Fruit fly (Drosophila melanogaster): ENCODE results near the gene msk.

Gene msk

dm6 chr3L:8153206-8153996 is 37.4 kb downstream of the msk start (continued):
- TF ChIP-seq CG13894 (tag; optimal IDR thresholded peaks at IDR 0.05) (no peak), CG17385 (GFP tag; optimal IDR thresholded peaks at IDR 0.05) (peak; percentile 66), CG9932 (GFP tag; IDR thresholded peaks at IDR 0.05) (peak; percentile 30; the same call in 1 of the 2 replicates), CG14014 (GFP tag; IDR thresholded peaks at IDR 0.05) (0 out of 2 replicates have a peak, but pooled peaks have one; percentile 31), Dll (GFP tag; IDR thresholded peaks at IDR 0.05; ENCODE audit: partially characterized antibody) (no peak), Dip3 (GFP tag; optimal IDR thresholded peaks at IDR 0.05) (no peak), zen2 (GFP tag; IDR thresholded peaks at IDR 0.05; ENCODE audit: partially characterized antibody) (no peak), CG10267 (tag; optimal IDR thresholded peaks at IDR 0.05) (peak; percentile 35), Asciz (GFP tag; optimal IDR thresholded peaks at IDR 0.05) (peak; percentile 65), slbo (GFP tag; IDR thresholded peaks at IDR 0.05) (peak; percentile 51), lola (GFP tag; optimal IDR thresholded peaks at IDR 0.05) (no peak), CG11696 (GFP tag; IDR thresholded peaks at IDR 0.05) (no peak), Fer2 (tag; optimal IDR thresholded peaks at IDR 0.05) (no peak), al (GFP tag; IDR thresholded peaks at IDR 0.05) (no peak), slou (GFP tag; optimal IDR thresholded peaks at IDR 0.05) (no peak), CG16813 (GFP tag; IDR thresholded peaks at IDR 0.05; ENCODE audit: partially characterized antibody) (no peak), ems (GFP tag; optimal IDR thresholded peaks at IDR 0.05) (peak; percentile 12), CG2120 (GFP tag; optimal IDR thresholded peaks at IDR 0.05) (no peak), bbx (GFP tag; IDR thresholded peaks at IDR 0.05; ENCODE audit: partially characterized antibody) (no peak), Hsf (GFP tag; optimal IDR thresholded peaks at IDR 0.05) (peak; percentile 44), scrt (GFP tag; optimal IDR thresholded peaks at IDR 0.05) (peak; percentile 32), sqz (GFP tag; optimal IDR thresholded peaks at IDR 0.05) (peak; percentile 27), CG32772 (GFP tag; IDR thresholded peaks at IDR 0.05) (peak; percentile 57), Ravus (GFP tag; IDR thresholded peaks at IDR 0.05) (no peak), CG4282 (GFP tag; optimal IDR thresholded peaks at IDR 0.05) (no peak), repo (GFP tag; optimal IDR thresholded peaks at IDR 0.05) (no peak), ro (GFP tag; IDR thresholded peaks at IDR 0.05) (no peak), YL-1 (GFP tag; optimal IDR thresholded peaks at IDR 0.05) (no peak), pros (GFP tag; optimal IDR thresholded peaks at IDR 0.05) (no peak), CG14667 (GFP tag; IDR thresholded peaks at IDR 0.05) (no peak), Ptx1 (GFP tag; IDR thresholded peaks at IDR 0.05) (peak; percentile 68), CG13287 (GFP tag; IDR thresholded peaks at IDR 0.05; ENCODE audit: partially characterized antibody) (no peak), CG18011 (GFP tag; optimal IDR thresholded peaks at IDR 0.05) (no peak), Mad (GFP tag; optimal IDR thresholded peaks at IDR 0.05) (peak; percentile 42), lbe (GFP tag; optimal IDR thresholded peaks at IDR 0.05) (no peak), insv (GFP tag; optimal IDR thresholded peaks at IDR 0.05) (no peak), danr (GFP tag; IDR thresholded peaks at IDR 0.05) (0 out of 2 replicates have a peak, but pooled peaks have one; percentile 23), pb (GFP tag; optimal IDR thresholded peaks at IDR 0.05) (no peak), CG11695 (GFP tag; IDR thresholded peaks at IDR 0.05) (0 out of 3 replicates have a peak, but pooled peaks have one; percentile 45), E2f1 (GFP tag; IDR thresholded peaks at IDR 0.05) (no peak), Dp (GFP tag; optimal IDR thresholded peaks at IDR 0.05) (no peak), CG2875 (GFP tag; optimal IDR thresholded peaks at IDR 0.05) (peak; percentile 59), Lpt (GFP tag; optimal IDR thresholded peaks at IDR 0.05) (no peak), Gsc (GFP tag; IDR thresholded peaks at IDR 0.05) (peak; percentile 46; the same call in 1 of the 2 replicates), gfzf (GFP tag; optimal IDR thresholded peaks at IDR 0.05) (no peak), CG6254 (GFP tag; optimal IDR thresholded peaks at IDR 0.05) (peak; percentile 16), gce (GFP tag; IDR thresholded peaks at IDR 0.05) (peak; percentile 32; the same call in 1 of the 3 replicates), Doc2 (GFP tag; IDR thresholded peaks at IDR 0.05) (no peak), CG1792 (GFP tag; optimal IDR thresholded peaks at IDR 0.05) (no peak)

Measured in whole organism, embryonic.